Worm (Caenorhabditis elegans) whole organism, L2 larva: Measurements from ENCODE around the gene B0244.5.

Experiments used
- ZK546.5 ChIP-seq: sonication (generic microtip); optimal IDR thresholded peaks from 2 replicates; lab custom pipeline; 2017; ENCODE audit warnings: missing biosample characterization, missing genetic modification characterization
- ama-1 ChIP-seq: fragments of 150-350 bp; optimal IDR thresholded peaks from 2 replicates; lab custom pipeline; 2018; ENCODE audit warnings: inconsistent platforms
- dmd-4 ChIP-seq: sonication (generic microtip); optimal IDR thresholded peaks from 2 replicates; lab custom pipeline; 2017; ENCODE audit warnings: missing biosample characterization, missing genetic modification characterization
- elt-3 ChIP-seq: sonication (generic microtip); optimal IDR thresholded peaks from 2 replicates; lab custom pipeline; 2017; ENCODE audit warnings: missing biosample characterization, missing genetic modification characterization
- fos-1 ChIP-seq: fragments of 150-350 bp; optimal IDR thresholded peaks from 2 replicates; lab custom pipeline; 2014; ENCODE audit warnings: missing biosample characterization, missing genetic modification characterization
- lin-11 ChIP-seq: fragments of 150-350 bp; sonication (generic microtip); optimal IDR thresholded peaks from 2 replicates; lab custom pipeline; 2014; ENCODE audit warnings: missing biosample characterization, missing genetic modification characterization, inconsistent platforms, mixed read lengths
- mab-5 ChIP-seq: fragments of 150-350 bp; optimal IDR thresholded peaks from 2 replicates; lab custom pipeline; 2014; ENCODE audit warnings: missing biosample characterization, missing genetic modification characterization
- nhr-10 ChIP-seq: sonication (generic microtip); optimal IDR thresholded peaks from 2 replicates; lab custom pipeline; 2017; ENCODE audit warnings: missing biosample characterization, missing genetic modification characterization

ce11 chrIII:5761886-5762285, 17.2 kb downstream of the B0244.5 start:
- TF ChIP-seq nhr-10 (no peak), fos-1 (tag; lab: Kevin White, UChicago) (no peak), lin-11 (tag; lab: Kevin White, UChicago) (no peak), ama-1 (lab: Kevin White, UChicago) (no peak), elt-3 (tag; lab: Kevin White, UChicago) (no peak), ZK546.5 (tag; lab: Kevin White, UChicago) (no peak), mab-5 (no peak), dmd-4 (tag; lab: Kevin White, UChicago) (no peak)
